Worm (Caenorhabditis elegans): ENCODE data around the gene srb-13.

ce11 chrII:5157525-5157924 is at the start of gene srb-13:
- TF ChIP-seq hlh-15 (tag; optimal IDR thresholded peaks at IDR 0.05) = no peak
- TF ChIP-seq tbx-2 (tag; optimal IDR thresholded peaks at IDR 0.05) = no peak
- TF ChIP-seq odd-2 (tag; optimal IDR thresholded peaks at IDR 0.05) = no peak
- TF ChIP-seq npax-4 (tag; optimal IDR thresholded peaks at IDR 0.05) = no peak
